Worm (Caenorhabditis elegans) whole organism, L4 larva: Measurements from ENCODE around the gene ddo-2.
A peak's percentile ranks its signal among the peaks of the same experiment; 100 is the strongest.

ENCODE experiments used
- D1046.2 ChIP-seq: fragments of 200-800 bp; sonication (Bioruptor generic); IDR thresholded peaks from 2 replicates; pipeline ENCODE4 v1.3.6; 2022; ENCODE audit warnings: missing genetic modification characterization, missing compliant biosample characterization
- F10B5.3 ChIP-seq: sonication (generic microtip); optimal IDR thresholded peaks from 2 replicates; lab custom pipeline; 2016; ENCODE audit warnings: mild to moderate bottlenecking, missing genetic modification characterization, missing compliant biosample characterization
- F49E8.2 ChIP-seq: sonication (generic microtip); optimal IDR thresholded peaks from 2 replicates; lab custom pipeline; 2016; ENCODE audit warnings: missing compliant biosample characterization, mild to moderate bottlenecking, missing genetic modification characterization, borderline replicate concordance
- Y75B8A.6 ChIP-seq: fragments of 200-800 bp; sonication (Bioruptor generic); IDR thresholded peaks from 2 replicates; pipeline ENCODE4 v1.3.6; 2022; ENCODE audit warnings: missing genetic modification reagents, missing genetic modification characterization, missing compliant biosample characterization
- ZK546.5 ChIP-seq, 2 experiments: sonication (generic microtip); optimal IDR thresholded peaks; 2 replicates each; lab custom pipeline; 2017; ENCODE audit warnings: missing biosample characterization in 2 of 2, missing genetic modification characterization in 2 of 2
- aha-1 ChIP-seq: fragments of 150-350 bp; peaks from one replicate; lab custom pipeline; 2014; ENCODE audit warnings: missing biosample characterization, missing genetic modification characterization
- aly-2 ChIP-seq: sonication (generic microtip); optimal IDR thresholded peaks from 2 replicates; lab custom pipeline; 2018; ENCODE audit warnings: missing biosample characterization, missing genetic modification characterization
- ama-1 ChIP-seq: fragments of 150-350 bp; optimal IDR thresholded peaks from 2 replicates; lab custom pipeline; 2014; ENCODE audit warnings: inconsistent platforms, mixed read lengths
- arid-1 ChIP-seq: fragments of 200-800 bp; sonication (Bioruptor generic); conservative IDR thresholded peaks from 2 replicates; pipeline ENCODE4 v1.3.6; 2022; ENCODE audit warnings: missing genetic modification reagents, missing genetic modification characterization, missing compliant biosample characterization
- ceh-32 ChIP-seq: sonication (generic microtip); optimal IDR thresholded peaks from 2 replicates; lab custom pipeline; 2016; ENCODE audit warnings: mild to moderate bottlenecking, missing genetic modification characterization, missing compliant biosample characterization; ENCODE audit not compliant: poor library complexity
- daf-12 ChIP-seq: fragments of 150-350 bp; optimal IDR thresholded peaks from 2 replicates; lab custom pipeline; 2014; ENCODE audit warnings: missing biosample characterization, missing genetic modification reagents, missing genetic modification characterization
- daf-16 ChIP-seq, 3 experiments: sonication (generic microtip); optimal IDR thresholded peaks; 2 replicates each; lab custom pipeline; 2016 to 2017; ENCODE audit warnings: missing genetic modification characterization in 3 of 3, missing genetic modification reagents in 3 of 3, mild to moderate bottlenecking in 2 of 3, missing compliant biosample characterization in 2 of 3, missing biosample characterization in 1 of 3, moderate library complexity in 1 of 3
- dmd-8 ChIP-seq: fragments of 200-800 bp; sonication (Bioruptor generic); IDR thresholded peaks from 2 replicates; pipeline ENCODE4 v1.3.6; 2022; ENCODE audit warnings: missing genetic modification characterization, missing compliant biosample characterization
- dmd-9 ChIP-seq: fragments of 200-800 bp; sonication (Bioruptor generic); IDR thresholded peaks from 2 replicates; pipeline ENCODE4 v1.3.6; 2022; ENCODE audit warnings: missing genetic modification reagents, missing genetic modification characterization, missing compliant biosample characterization
- dve-1 ChIP-seq: sonication (generic microtip); optimal IDR thresholded peaks from 2 replicates; lab custom pipeline; 2017; ENCODE audit warnings: antibody characterized with exemption, mild to moderate bottlenecking, missing genetic modification characterization, missing compliant biosample characterization; ENCODE audit not compliant: insufficient read depth
- egl-43 ChIP-seq: fragments of 200-800 bp; sonication (Bioruptor generic); IDR thresholded peaks from 2 replicates; pipeline ENCODE4 v1.3.6; 2022; ENCODE audit warnings: missing genetic modification reagents, missing genetic modification characterization, missing compliant biosample characterization
- gei-8 ChIP-seq: fragments of 200-800 bp; sonication (Bioruptor generic); optimal IDR thresholded peaks from 2 replicates; lab custom pipeline; 2018; ENCODE audit warnings: mild to moderate bottlenecking, missing genetic modification characterization, missing compliant biosample characterization
- hif-1 ChIP-seq, 2 experiments: sonication (generic microtip); optimal IDR thresholded peaks; 2 replicates each; lab custom pipeline; 2016 to 2017; ENCODE audit warnings: missing compliant biosample characterization in 2 of 2, missing genetic modification characterization in 2 of 2, missing genetic modification reagents in 2 of 2, missing genotype in 2 of 2, mild to moderate bottlenecking in 1 of 2
- lim-7 ChIP-seq: fragments of 200-800 bp; sonication (Bioruptor generic); IDR thresholded peaks from 2 replicates; pipeline ENCODE4 v1.3.6; 2022; ENCODE audit warnings: missing genetic modification characterization, missing compliant biosample characterization
- lin-13 ChIP-seq: fragments of 150-350 bp; optimal IDR thresholded peaks from 2 replicates; lab custom pipeline; 2014; ENCODE audit warnings: missing biosample characterization, missing genetic modification reagents, missing genetic modification characterization
- lin-38 ChIP-seq: fragments of 200-800 bp; sonication (Bioruptor generic); IDR thresholded peaks from 2 replicates; pipeline ENCODE4 v1.3.6; 2022; ENCODE audit warnings: missing genetic modification reagents, missing genetic modification characterization, missing compliant biosample characterization
- lin-39 ChIP-seq: fragments of 150-350 bp; optimal IDR thresholded peaks from 2 replicates; lab custom pipeline; 2014; ENCODE audit warnings: missing biosample characterization, missing genetic modification reagents, missing genetic modification characterization
- lir-3 ChIP-seq: sonication (generic microtip); optimal IDR thresholded peaks from 2 replicates; lab custom pipeline; 2016; ENCODE audit warnings: mild to moderate bottlenecking, missing genetic modification characterization, missing compliant biosample characterization
- madf-9 ChIP-seq: fragments of 200-800 bp; sonication (Bioruptor generic); conservative IDR thresholded peaks from 2 replicates; pipeline ENCODE4 v1.3.6; 2022; ENCODE audit warnings: missing genetic modification reagents, missing genetic modification characterization, missing compliant biosample characterization
- mes-2 ChIP-seq: sonication (generic microtip); optimal IDR thresholded peaks from 2 replicates; lab custom pipeline; 2016; ENCODE audit warnings: missing genotype, mild to moderate bottlenecking, missing genetic modification characterization, missing compliant biosample characterization; ENCODE audit not compliant: poor library complexity, severe bottlenecking
- mxl-3 ChIP-seq: fragments of 200-800 bp; sonication (Bioruptor generic); optimal IDR thresholded peaks from 2 replicates; lab custom pipeline; 2018; ENCODE audit warnings: mild to moderate bottlenecking, missing genetic modification characterization, missing compliant biosample characterization
- nhr-10 ChIP-seq: fragments of 150-350 bp; optimal IDR thresholded peaks from 2 replicates; lab custom pipeline; 2014; ENCODE audit warnings: missing biosample characterization, missing genetic modification characterization
- nhr-102 ChIP-seq: sonication (generic microtip); optimal IDR thresholded peaks from 2 replicates; lab custom pipeline; 2016; ENCODE audit warnings: mild to moderate bottlenecking, missing genetic modification characterization, moderate library complexity, missing compliant biosample characterization
- nhr-11 ChIP-seq: fragments of 150-350 bp; optimal IDR thresholded peaks from 2 replicates; lab custom pipeline; 2014; ENCODE audit warnings: missing biosample characterization, missing genetic modification characterization
- nhr-111 ChIP-seq: fragments of 200-800 bp; sonication (Bioruptor generic); optimal IDR thresholded peaks from 2 replicates; lab custom pipeline; 2018; ENCODE audit warnings: mild to moderate bottlenecking, missing genetic modification characterization, missing compliant biosample characterization
- nhr-237 ChIP-seq: sonication (generic microtip); optimal IDR thresholded peaks from 2 replicates; lab custom pipeline; 2017; ENCODE audit warnings: missing biosample characterization, missing genetic modification characterization
- nhr-25 ChIP-seq: sonication (generic microtip); optimal IDR thresholded peaks from 2 replicates; lab custom pipeline; 2017; ENCODE audit warnings: missing genetic modification characterization, mild to moderate bottlenecking, missing compliant biosample characterization, antibody characterized with exemption, moderate library complexity, borderline replicate concordance; ENCODE audit not compliant: insufficient read depth
- nhr-6 ChIP-seq: fragments of 150-350 bp; optimal IDR thresholded peaks from 2 replicates; lab custom pipeline; 2014; ENCODE audit warnings: missing biosample characterization, missing genetic modification characterization
- nhr-76 ChIP-seq: fragments of 150-350 bp; optimal IDR thresholded peaks from 2 replicates; lab custom pipeline; 2014; ENCODE audit warnings: missing biosample characterization, missing genetic modification characterization
- skn-1 ChIP-seq: fragments of 150-350 bp; optimal IDR thresholded peaks from 2 replicates; lab custom pipeline; 2014; ENCODE audit warnings: missing biosample characterization, missing genetic modification characterization
- snpc-1.2 ChIP-seq: fragments of 200-800 bp; sonication (Bioruptor generic); IDR thresholded peaks from 2 replicates; pipeline ENCODE4 v1.3.6; 2022; ENCODE audit warnings: missing genetic modification reagents, missing genetic modification characterization, missing compliant biosample characterization
- tra-1 ChIP-seq: fragments of 200-800 bp; sonication (Bioruptor generic); IDR thresholded peaks from 2 replicates; pipeline ENCODE4 v1.3.6; 2022; ENCODE audit warnings: missing genetic modification reagents, missing genetic modification characterization, missing compliant biosample characterization
- unc-130 ChIP-seq: sonication (generic microtip); optimal IDR thresholded peaks from 2 replicates; lab custom pipeline; 2016; ENCODE audit warnings: missing genetic modification reagents, missing genetic modification characterization, missing compliant biosample characterization
- unc-39 ChIP-seq: sonication (generic microtip); optimal IDR thresholded peaks from 2 replicates; lab custom pipeline; 2017; ENCODE audit warnings: missing biosample characterization, missing genetic modification characterization
- unc-62 ChIP-seq, 3 experiments: fragments of 150-350 bp in 1 of 3; sonication (generic microtip); optimal IDR thresholded peaks in 2 of 3; peaks in 1 of 3; 1 replicate in 1 of 3; 2 replicates in 2 of 3; lab custom pipeline; 2014 to 2017; ENCODE audit warnings: missing biosample characterization in 3 of 3, missing genetic modification characterization in 3 of 3, missing genetic modification reagents in 3 of 3, missing genotype in 1 of 3
- zag-1 ChIP-seq: fragments of 150-350 bp; optimal IDR thresholded peaks from 2 replicates; lab custom pipeline; 2014; ENCODE audit warnings: missing biosample characterization, missing genetic modification characterization
- ztf-11 ChIP-seq: fragments of 150-350 bp; optimal IDR thresholded peaks from 2 replicates; lab custom pipeline; 2014; ENCODE audit warnings: missing biosample characterization, missing genetic modification characterization

ddo-2 gene

DNA sequence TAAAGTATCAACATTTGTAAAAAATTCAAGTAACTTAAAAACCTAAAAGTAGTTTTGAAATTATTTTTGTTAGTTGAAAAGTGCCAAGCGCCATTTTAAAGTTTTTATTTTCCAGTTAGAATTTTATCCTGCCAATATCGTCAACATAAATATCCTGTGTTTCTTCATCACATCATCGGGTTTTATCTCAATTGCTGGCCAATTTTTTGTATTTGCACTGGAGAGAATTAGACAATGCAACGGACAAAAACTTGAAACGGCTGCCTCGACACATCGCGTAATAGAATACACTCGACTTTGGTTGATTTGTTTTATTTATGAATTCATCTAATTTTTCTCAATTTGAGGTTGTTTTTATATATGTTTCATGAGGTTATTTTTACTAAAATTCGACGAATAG is 19.5 kb upstream of the ddo-2 start, which contains the start of gene F25E5.2:
Gene F25E5.2, plus strand, starts transcription at position 301 of the 400 bp plus-strand sequence.
- TF ChIP-seq daf-16 (GFP tag; optimal IDR thresholded peaks at IDR 0.05; lab: Kevin White, UChicago) (no peak), daf-16 (tag; optimal IDR thresholded peaks at IDR 0.05; lab: Kevin White, UChicago) (no peak), nhr-10 (tag; lab: Kevin White, UChicago) (no peak), nhr-11 (tag; lab: Kevin White, UChicago) (no peak), dmd-8 (GFP tag; lab: Robert Waterston, UW) (no peak), D1046.2 (GFP tag; lab: Robert Waterston, UW) (no peak), snpc-1.2 (no peak), ceh-32 (tag; lab: Kevin White, UChicago) (no peak), skn-1 (tag; lab: Kevin White, UChicago) (no peak), aly-2 (tag; lab: Kevin White, UChicago) (no peak), egl-43 (no peak), ztf-11 (tag; lab: Kevin White, UChicago) (no peak), tra-1 (no peak), Y75B8A.6 (GFP tag; lab: Robert Waterston, UW) (no peak), zag-1 (tag; lab: Kevin White, UChicago) (no peak), nhr-237 (tag; lab: Kevin White, UChicago) (no peak), nhr-76 (tag; lab: Kevin White, UChicago) (no peak)

DNA sequence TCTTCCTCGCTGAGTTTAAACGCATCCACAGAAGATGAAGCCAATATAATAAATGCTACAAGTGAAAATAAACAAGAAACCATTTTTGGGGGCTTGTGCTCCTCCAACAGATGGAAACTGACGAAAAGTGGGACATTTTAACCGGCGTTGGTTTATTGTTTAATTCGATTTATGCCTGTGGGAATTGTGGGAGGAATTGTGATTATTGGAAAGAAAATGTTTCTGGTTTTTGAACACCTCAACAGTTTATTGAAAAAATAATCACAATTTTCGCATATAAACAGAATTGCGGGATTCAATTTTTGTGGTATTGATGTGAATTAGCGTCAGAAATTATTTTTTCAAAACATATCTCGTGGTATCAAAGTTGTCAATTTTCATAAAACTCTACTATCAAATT is 18.7 kb upstream of the ddo-2 start, which contains the start of gene try-8:
Gene try-8, minus strand, starts transcription at position 101 of the 400 bp plus-strand sequence.
- no peak for TF ChIP-seq mes-2 (tag; lab: Kevin White, UChicago)
- TF ChIP-seq Y75B8A.6 (GFP tag; lab: Robert Waterston, UW), result no peak
- no peak for TF ChIP-seq lin-38 (GFP tag; lab: Robert Waterston, UW)
- TF ChIP-seq unc-130 (GFP tag; lab: Kevin White, UChicago), result no peak
- no peak for TF ChIP-seq dve-1
- no peak for TF ChIP-seq hif-1 (tag; optimal IDR thresholded peaks at IDR 0.05; lab: Kevin White, UChicago)
- TF ChIP-seq dmd-9, result no peak
- no peak for TF ChIP-seq lin-13 (GFP tag; lab: Kevin White, UChicago)
- no peak for TF ChIP-seq mxl-3 (GFP tag; lab: Kevin White, UChicago)

DNA sequence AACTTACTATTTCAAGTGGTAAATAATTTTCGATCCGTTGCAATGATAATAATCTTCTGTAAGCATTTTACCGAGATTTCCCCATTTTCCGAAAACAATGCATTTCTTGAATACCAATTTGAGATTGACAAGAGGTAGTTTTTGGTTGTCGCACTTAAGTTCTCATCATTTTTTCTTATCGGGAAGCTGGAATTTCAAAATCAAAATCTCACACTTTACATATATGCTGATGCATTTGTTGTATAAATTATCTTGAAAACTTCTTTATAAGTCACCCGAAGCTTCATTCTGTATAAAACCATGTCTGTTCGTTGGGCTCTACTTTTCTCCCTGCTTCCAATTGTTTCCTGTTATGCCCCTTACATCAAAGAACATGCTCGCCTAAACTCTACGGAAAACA is 15.9 kb upstream of the ddo-2 start, which contains the start of gene try-11:
Gene try-11, plus strand, starts transcription at position 301 of the 400 bp plus-strand sequence.
- TF ChIP-seq daf-12 (tag; lab: Kevin White, UChicago) (no peak), F49E8.2 (no peak), lim-7 (GFP tag; lab: Robert Waterston, UW) (no peak), ama-1 (lab: Kevin White, UChicago) (no peak), gei-8 (no peak), nhr-25 (tag; lab: Kevin White, UChicago) (no peak), dmd-9 (no peak), nhr-102 (no peak), F10B5.3 (no peak), ZK546.5 (tag; optimal IDR thresholded peaks at IDR 0.05; lab: Kevin White, UChicago) (no peak), unc-39 (tag; lab: Kevin White, UChicago) (no peak), lin-39 (no peak)
- TF ChIP-seq, all 104 proteins: peak for 0

DNA sequence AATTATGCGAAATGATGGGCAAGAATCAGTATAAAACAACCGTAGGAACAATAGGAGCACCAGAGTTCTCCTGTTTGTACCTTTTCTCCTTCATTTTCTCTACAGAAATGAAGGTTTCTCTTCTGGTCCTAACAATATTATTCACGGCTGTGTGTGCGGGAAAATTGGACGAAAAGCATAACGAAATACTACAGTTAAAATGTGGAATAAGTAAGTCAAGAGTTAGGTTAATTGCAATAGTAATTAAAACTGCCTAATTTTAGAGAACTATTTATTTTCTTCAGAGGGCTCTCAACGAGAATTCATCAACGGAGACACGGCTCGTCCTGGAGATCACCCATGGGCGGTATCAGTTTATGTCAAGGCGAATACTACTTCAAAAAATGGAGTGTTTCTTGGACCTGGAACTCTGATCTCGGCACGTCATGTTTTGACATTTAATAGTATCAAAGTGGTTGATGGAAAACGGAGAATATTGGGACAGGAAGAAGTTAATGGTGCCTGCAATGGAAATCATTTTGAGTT is 13.9 kb upstream of the ddo-2 start, which contains the start of gene try-12:
Gene try-12, plus strand, starts transcription at position 51 of the 525 bp plus-strand sequence.
- TF ChIP-seq arid-1 (GFP tag; lab: Robert Waterston, UW) (no peak), ZK546.5 (tag; optimal IDR thresholded peaks at IDR 0.05; lab: Kevin White, UChicago) (no peak), lir-3 (tag; lab: Kevin White, UChicago) (no peak), unc-62 (GFP tag; optimal IDR thresholded peaks at IDR 0.05 in 1 of 2; lab: Kevin White, UChicago) (peak in 1 of 2 experiments; percentile 50), unc-62 (tag; optimal IDR thresholded peaks at IDR 0.05; lab: Kevin White, UChicago) (no peak), nhr-6 (tag; lab: Kevin White, UChicago) (no peak), nhr-111 (no peak), aha-1 (tag; lab: Kevin White, UChicago) (peak; percentile 70), gei-8 (no peak), madf-9 (no peak)
- TF ChIP-seq, all 104 proteins: peak for 2
